Fruit fly (Drosophila melanogaster) whole organism, prepupa: ENCODE data around the gene Drak.
A peak's percentile ranks its signal among the peaks of the same experiment; 100 is the strongest.

Experiments used
- Blimp-1 ChIP-seq: fragments of 200-800 bp; sonication (Bioruptor generic); optimal IDR thresholded peaks from 3 replicates; lab custom pipeline; 2017; ENCODE audit warnings: missing biosample characterization, missing genetic modification characterization, mild to moderate bottlenecking, moderate library complexity, missing genetic modification reagents
- CG10631 ChIP-seq: fragments of 200-800 bp; sonication (Bioruptor generic); optimal IDR thresholded peaks from 2 replicates; lab custom pipeline; 2016; ENCODE audit warnings: missing biosample characterization, missing genetic modification characterization
- CG11294 ChIP-seq: fragments of 200-800 bp; sonication (Bioruptor generic); IDR thresholded peaks from 2 replicates; pipeline ENCODE4 v1.3.6; 2022; ENCODE audit warnings: missing biosample characterization, missing genetic modification characterization
- CG11762 ChIP-seq: fragments of 200-800 bp; sonication (Bioruptor generic); optimal IDR thresholded peaks from 3 replicates; lab custom pipeline; 2016; ENCODE audit warnings: missing biosample characterization, missing genetic modification characterization; ENCODE audit not compliant: insufficient read depth
- CG11902 ChIP-seq: fragments of 200-800 bp; sonication (Bioruptor generic); optimal IDR thresholded peaks from 3 replicates; lab custom pipeline; 2016; ENCODE audit warnings: missing biosample characterization, missing genetic modification characterization
- CG15336 ChIP-seq: fragments of 200-800 bp; sonication (Bioruptor generic); IDR thresholded peaks from 2 replicates; pipeline ENCODE4 v1.3.6; 2022; ENCODE audit warnings: missing biosample characterization, missing genetic modification characterization
- CG1621 ChIP-seq: fragments of 200-800 bp; sonication (Bioruptor generic); optimal IDR thresholded peaks from 3 replicates; lab custom pipeline; 2018; ENCODE audit warnings: missing biosample characterization, mild to moderate bottlenecking, missing genetic modification characterization
- CG16779 ChIP-seq: fragments of 200-800 bp; sonication (Bioruptor generic); optimal IDR thresholded peaks from 3 replicates; lab custom pipeline; 2017; ENCODE audit warnings: missing biosample characterization, mild to moderate bottlenecking, missing genetic modification characterization
- CG3032 ChIP-seq: fragments of 200-800 bp; optimal IDR thresholded peaks from 2 replicates; lab custom pipeline; 2019; ENCODE audit warnings: missing biosample characterization, mild to moderate bottlenecking, missing genetic modification characterization, moderate library complexity
- CG32006 ChIP-seq: fragments of 200-800 bp; sonication (Bioruptor generic); optimal IDR thresholded peaks from 3 replicates; lab custom pipeline; 2017; ENCODE audit warnings: missing biosample characterization, mild to moderate bottlenecking, missing genetic modification characterization
- CG34406 ChIP-seq: fragments of 200-800 bp; sonication (Bioruptor generic); optimal IDR thresholded peaks from 3 replicates; lab custom pipeline; 2016; ENCODE audit warnings: missing biosample characterization, missing genetic modification characterization
- CG4318 ChIP-seq: fragments of 200-800 bp; sonication (Bioruptor generic); optimal IDR thresholded peaks from 3 replicates; lab custom pipeline; 2017; ENCODE audit warnings: missing biosample characterization, mild to moderate bottlenecking, missing genetic modification characterization
- CG6792 ChIP-seq: fragments of 200-800 bp; sonication (Bioruptor generic); optimal IDR thresholded peaks from 3 replicates; lab custom pipeline; 2016; ENCODE audit warnings: missing biosample characterization, missing genetic modification characterization
- CG6808 ChIP-seq: fragments of 200-800 bp; sonication (Bioruptor generic); optimal IDR thresholded peaks from 3 replicates; lab custom pipeline; 2017; ENCODE audit warnings: missing biosample characterization, missing genetic modification characterization, mild to moderate bottlenecking, moderate library complexity, missing genetic modification reagents
- CG7368 ChIP-seq: fragments of 200-800 bp; sonication (Bioruptor generic); optimal IDR thresholded peaks from 3 replicates; lab custom pipeline; 2016; ENCODE audit warnings: missing biosample characterization, missing genetic modification characterization
- CG8119 ChIP-seq: fragments of 200-800 bp; sonication (Bioruptor generic); IDR thresholded peaks from 3 replicates; pipeline ENCODE4 v1.3.6; 2022; ENCODE audit warnings: missing biosample characterization, missing genetic modification characterization
- CG8632 ChIP-seq: fragments of 200-800 bp; sonication (Bioruptor generic); optimal IDR thresholded peaks from 3 replicates; lab custom pipeline; 2016; ENCODE audit warnings: missing biosample characterization, missing genetic modification characterization
- Eip78C ChIP-seq: fragments of 200-800 bp; sonication (Bioruptor generic); peaks from one replicate; lab custom pipeline; 2016; ENCODE audit warnings: missing biosample characterization, missing genetic modification characterization
- Eip93F ChIP-seq: fragments of 200-800 bp; sonication (Bioruptor generic); optimal IDR thresholded peaks from 2 replicates; lab custom pipeline; 2016; ENCODE audit warnings: missing biosample characterization, mild to moderate bottlenecking, missing genetic modification characterization
- Ets21C ChIP-seq: fragments of 200-800 bp; sonication (Bioruptor generic); optimal IDR thresholded peaks from 3 replicates; lab custom pipeline; 2016; ENCODE audit warnings: missing biosample characterization, missing genetic modification characterization
- Ets96B ChIP-seq: fragments of 200-800 bp; optimal IDR thresholded peaks from 2 replicates; lab custom pipeline; 2019; ENCODE audit warnings: missing biosample characterization, mild to moderate bottlenecking, missing genetic modification characterization, moderate library complexity
- Gug ChIP-seq: fragments of 200-800 bp; sonication (Bioruptor generic); IDR thresholded peaks from 2 replicates; pipeline ENCODE4 v1.3.6; 2022; ENCODE audit warnings: missing biosample characterization, missing genetic modification characterization
- Hr38 ChIP-seq: sonication (Bioruptor generic); optimal IDR thresholded peaks from 2 replicates; lab custom pipeline; 2016; ENCODE audit warnings: missing biosample characterization, missing genetic modification characterization
- Hr39 ChIP-seq: fragments of 200-800 bp; sonication (Bioruptor generic); optimal IDR thresholded peaks from 2 replicates; lab custom pipeline; 2016; ENCODE audit warnings: missing biosample characterization, missing genetic modification characterization
- Hr4 ChIP-seq: fragments of 200-800 bp; sonication (Bioruptor generic); optimal IDR thresholded peaks from 3 replicates; lab custom pipeline; 2016; ENCODE audit warnings: missing biosample characterization, missing genetic modification characterization
- Lpt ChIP-seq: fragments of 200-800 bp; sonication (Bioruptor generic); optimal IDR thresholded peaks from 3 replicates; lab custom pipeline; 2016; ENCODE audit warnings: missing biosample characterization, missing genetic modification characterization
- Met ChIP-seq: fragments of 200-800 bp; sonication (Bioruptor generic); optimal IDR thresholded peaks from 3 replicates; lab custom pipeline; 2016; ENCODE audit warnings: missing biosample characterization, missing genetic modification characterization
- OdsH ChIP-seq: fragments of 200-800 bp; sonication (Bioruptor generic); optimal IDR thresholded peaks from 3 replicates; lab custom pipeline; 2016; ENCODE audit warnings: missing biosample characterization, missing genetic modification characterization
- Smox ChIP-seq: fragments of 200-800 bp; sonication (Bioruptor generic); optimal IDR thresholded peaks from 3 replicates; lab custom pipeline; 2016; ENCODE audit warnings: missing biosample characterization, missing genetic modification characterization
- Sox102F ChIP-seq: fragments of 200-800 bp; sonication (Bioruptor generic); optimal IDR thresholded peaks from 2 replicates; lab custom pipeline; 2016; ENCODE audit warnings: missing biosample characterization, mild to moderate bottlenecking, missing genetic modification characterization
- Sox14 ChIP-seq: fragments of 200-800 bp; sonication (Bioruptor generic); optimal IDR thresholded peaks from 3 replicates; lab custom pipeline; 2016; ENCODE audit warnings: missing biosample characterization, missing genetic modification characterization
- Sox15 ChIP-seq: fragments of 200-800 bp; sonication (Bioruptor generic); optimal IDR thresholded peaks from 3 replicates; lab custom pipeline; 2016; ENCODE audit warnings: missing biosample characterization, missing genetic modification characterization
- achi ChIP-seq: fragments of 200-800 bp; sonication (Bioruptor generic); optimal IDR thresholded peaks from 3 replicates; lab custom pipeline; 2016; ENCODE audit warnings: missing biosample characterization, missing genetic modification characterization
- acj6 ChIP-seq: fragments of 200-800 bp; sonication (Bioruptor generic); optimal IDR thresholded peaks from 3 replicates; lab custom pipeline; 2016; ENCODE audit warnings: missing biosample characterization, missing genetic modification characterization
- dac ChIP-seq: fragments of 200-800 bp; sonication (Bioruptor generic); optimal IDR thresholded peaks from 2 replicates; lab custom pipeline; 2017; ENCODE audit warnings: missing biosample characterization, mild to moderate bottlenecking, missing genetic modification characterization
- eg ChIP-seq: fragments of 200-800 bp; sonication (Bioruptor generic); IDR thresholded peaks from 3 replicates; pipeline ENCODE4 v1.3.6; 2022; ENCODE audit warnings: missing biosample characterization, missing genetic modification characterization
- esn ChIP-seq: fragments of 200-800 bp; sonication (Bioruptor generic); optimal IDR thresholded peaks from 2 replicates; lab custom pipeline; 2016; ENCODE audit warnings: missing biosample characterization, mild to moderate bottlenecking, missing genetic modification characterization, moderate library complexity
- fd59A ChIP-seq: fragments of 200-800 bp; sonication (Bioruptor generic); optimal IDR thresholded peaks from 2 replicates; lab custom pipeline; 2017; ENCODE audit warnings: missing biosample characterization, mild to moderate bottlenecking, missing genetic modification characterization, missing genetic modification reagents
- fd85E ChIP-seq: fragments of 200-800 bp; sonication (Bioruptor generic); optimal IDR thresholded peaks from 3 replicates; lab custom pipeline; 2016; ENCODE audit warnings: missing biosample characterization, missing genetic modification characterization
- lz ChIP-seq: fragments of 200-800 bp; sonication (Bioruptor generic); optimal IDR thresholded peaks from 3 replicates; lab custom pipeline; 2016; ENCODE audit warnings: missing biosample characterization, missing genetic modification characterization
- net ChIP-seq: fragments of 200-800 bp; sonication (Bioruptor generic); optimal IDR thresholded peaks from 3 replicates; lab custom pipeline; 2016; ENCODE audit warnings: missing biosample characterization, missing genetic modification characterization
- spab ChIP-seq: fragments of 200-800 bp; sonication (Bioruptor generic); optimal IDR thresholded peaks from 2 replicates; lab custom pipeline; 2017; ENCODE audit warnings: missing biosample characterization, mild to moderate bottlenecking, missing genetic modification characterization, missing genetic modification reagents
- ss ChIP-seq, 2 experiments: fragments of 200-800 bp; sonication (Bioruptor generic); optimal IDR thresholded peaks; 2 replicates in 1 of 2; 3 replicates in 1 of 2; lab custom pipeline; 2017 to 2018; ENCODE audit warnings: mild to moderate bottlenecking in 2 of 2, missing biosample characterization in 2 of 2, missing genetic modification characterization in 2 of 2, moderate library complexity in 1 of 2
- topi ChIP-seq: fragments of 200-800 bp; sonication (Bioruptor generic); optimal IDR thresholded peaks from 3 replicates; lab custom pipeline; 2016; ENCODE audit warnings: missing biosample characterization, missing genetic modification characterization
- vri ChIP-seq: fragments of 200-800 bp; sonication (Bioruptor generic); optimal IDR thresholded peaks from 3 replicates; lab custom pipeline; 2016; ENCODE audit warnings: missing biosample characterization, mild to moderate bottlenecking, missing genetic modification characterization

Gene Drak

dm6 chrX:11518435-11518834 is 25.5 kb downstream of the Drak start (continued):
- TF ChIP-seq achi = peak; percentile 74
- TF ChIP-seq net (GFP tag; lab: Kevin White, UChicago) = peak; percentile 71
- no peak for TF ChIP-seq Met (GFP tag; lab: Kevin White, UChicago)
- peak; percentile 88 for TF ChIP-seq CG32006 (GFP tag; lab: Kevin White, UChicago)
- TF ChIP-seq topi (GFP tag; lab: Kevin White, UChicago) = no peak
- TF ChIP-seq lz = no peak
- TF ChIP-seq Lpt (GFP tag; lab: Kevin White, UChicago) = peak; percentile 80

- TF ChIP-seq CG1621 (tag; lab: Kevin White, UChicago) = no peak
- no peak for TF ChIP-seq CG7368 (GFP tag; lab: Kevin White, UChicago)
- no peak for TF ChIP-seq CG6808
- TF ChIP-seq Blimp-1 (GFP tag; lab: Kevin White, UChicago) = no peak
- TF ChIP-seq Hr4 (GFP tag; lab: Kevin White, UChicago) = no peak
- no peak for TF ChIP-seq CG3032 (tag; lab: Kevin White, UChicago)
- no peak for TF ChIP-seq CG15336
- TF ChIP-seq Sox102F = no peak
- no peak for TF ChIP-seq Met (GFP tag; lab: Kevin White, UChicago)
- no peak for TF ChIP-seq dac (GFP tag; lab: Kevin White, UChicago)
Measured at dm6 chrX:11520209-11520608, 27.3 kb downstream of the Drak start.

dm6 chrX:11521561-11522546 is 28.9 kb downstream of the Drak start:
- TF ChIP-seq acj6 (GFP tag; lab: Kevin White, UChicago) = peak; percentile 65
- peak; percentile 25 for TF ChIP-seq fd59A (GFP tag; lab: Kevin White, UChicago)
- peak; percentile 49 for TF ChIP-seq CG10631
- no peak for TF ChIP-seq Sox15 (GFP tag; lab: Kevin White, UChicago)
- TF ChIP-seq Gug = peak; percentile 32
- TF ChIP-seq Hr39 = peak; percentile 20
- TF ChIP-seq spab = peak; percentile 14
- peak; percentile 60; the same call in 1 of the 2 replicates for TF ChIP-seq CG11294
- peak; percentile 33 for TF ChIP-seq topi (GFP tag; lab: Kevin White, UChicago)
- peak; percentile 55 for TF ChIP-seq CG8632 (GFP tag; lab: Kevin White, UChicago)
- TF ChIP-seq Smox (GFP tag; lab: Kevin White, UChicago) = peak; percentile 13
- TF ChIP-seq lz = no peak
- TF ChIP-seq CG11902 (GFP tag; lab: Kevin White, UChicago) = no peak
- TF ChIP-seq eg (GFP tag; lab: Robert Waterston, UW) = peak; percentile 68; the same call in 2 of the 3 replicates
- TF ChIP-seq achi = peak; percentile 20
- TF ChIP-seq Eip78C (GFP tag; lab: Kevin White, UChicago) = peak; percentile 83
- TF ChIP-seq CG11762 (GFP tag; lab: Kevin White, UChicago) = peak; percentile 32
- peak; percentile 54 for TF ChIP-seq CG8119 (GFP tag; lab: Robert Waterston, UW)
- peak; percentile 35 for TF ChIP-seq Hr4 (GFP tag; lab: Kevin White, UChicago)
- peak; percentile 49 for TF ChIP-seq CG6792
- TF ChIP-seq OdsH (GFP tag; lab: Kevin White, UChicago) = peak; percentile 56
- no peak for TF ChIP-seq Ets21C (GFP tag; lab: Kevin White, UChicago)
- TF ChIP-seq ss (GFP tag; optimal IDR thresholded peaks at IDR 0.05; lab: Kevin White, UChicago) = peak; percentile 59 to 75
- TF ChIP-seq CG16779 (tag; lab: Kevin White, UChicago) = peak; percentile 50
- TF ChIP-seq CG34406 = peak; percentile 59
- no peak for TF ChIP-seq Hr38
- TF ChIP-seq Eip93F (GFP tag; lab: Kevin White, UChicago) = no peak
- TF ChIP-seq Lpt (GFP tag; lab: Kevin White, UChicago) = no peak
- no peak for TF ChIP-seq vri (GFP tag; lab: Kevin White, UChicago)
- TF ChIP-seq Blimp-1 (GFP tag; lab: Kevin White, UChicago) = no peak
- no peak for TF ChIP-seq CG4318 (GFP tag; lab: Kevin White, UChicago)
- peak; percentile 41 for TF ChIP-seq esn
- peak; percentile 52 for TF ChIP-seq Ets96B (tag; lab: Kevin White, UChicago)
- peak; percentile 42 for TF ChIP-seq Sox14
- no peak for TF ChIP-seq fd85E (GFP tag; lab: Kevin White, UChicago)
- TF ChIP-seq CG32006 (GFP tag; lab: Kevin White, UChicago) = peak; percentile 66
